Fruit fly (Drosophila melanogaster) whole organism, adult: ENCODE results near the gene bun.
A peak's percentile ranks its signal among the peaks of the same experiment; 100 is the strongest.

Source experiments
- CG11617 ChIP-seq: fragments of 200-800 bp; sonication (Bioruptor generic); optimal IDR thresholded peaks from 2 replicates; lab custom pipeline; 2017; ENCODE audit warnings: mild to moderate bottlenecking, missing biosample characterization, missing genetic modification reagents, missing genetic modification characterization
- CG1620 ChIP-seq: fragments of 200-800 bp; sonication (Bioruptor generic); optimal IDR thresholded peaks from 2 replicates; lab custom pipeline; 2016; ENCODE audit warnings: missing biosample characterization, missing genetic modification characterization
- Crg-1 ChIP-seq: fragments of 200-800 bp; sonication (Bioruptor generic); optimal IDR thresholded peaks from 2 replicates; lab custom pipeline; 2016; ENCODE audit warnings: missing biosample characterization, missing genetic modification characterization
- Hr96 ChIP-seq: fragments of 200-800 bp; sonication (Bioruptor generic); optimal IDR thresholded peaks from 2 replicates; lab custom pipeline; 2016; ENCODE audit warnings: missing biosample characterization, missing genetic modification characterization
- tj ChIP-seq: fragments of 200-800 bp; sonication (Bioruptor generic); optimal IDR thresholded peaks from 3 replicates; lab custom pipeline; 2017; ENCODE audit warnings: missing biosample characterization, mild to moderate bottlenecking, missing genetic modification characterization, moderate library complexity

dm6 chr2L:12519216-12519615 lies 27.2 kb downstream of the bun start:
- TF ChIP-seq CG1620 (GFP tag; lab: Kevin White, UChicago) (no peak), Crg-1 (GFP tag; lab: Kevin White, UChicago) (no peak), Hr96 (GFP tag; lab: Kevin White, UChicago) (no peak), CG11617 (GFP tag; lab: Kevin White, UChicago) (no peak), tj (GFP tag; lab: Kevin White, UChicago) (peak; percentile 33)
